Worm (Caenorhabditis elegans): ENCODE results near the gene F41B4.2.

- TF ChIP-seq fkh-3 (tag; optimal IDR thresholded peaks at IDR 0.05) = no peak
- no peak for TF ChIP-seq mcd-1 (GFP tag; IDR thresholded peaks at IDR 0.05)
- no peak for TF ChIP-seq hsf-1 (GFP tag; IDR thresholded peaks at IDR 0.05)
- no peak for TF ChIP-seq unc-130 (GFP tag; optimal IDR thresholded peaks at IDR 0.05)
- no peak for TF ChIP-seq nfya-2 (GFP tag; IDR thresholded peaks at IDR 0.05)
- no peak for TF ChIP-seq snpc-3.4 (tag; optimal IDR thresholded peaks at IDR 0.05)
- TF ChIP-seq nfya-1 (tag; optimal IDR thresholded peaks at IDR 0.05; ENCODE audit: borderline replicate concordance, insufficient read depth) = no peak
- no peak for TF ChIP-seq mel-28 (tag; optimal IDR thresholded peaks at IDR 0.05; ENCODE audit: borderline replicate concordance)
- TF ChIP-seq sptf-2 (GFP tag; optimal IDR thresholded peaks at IDR 0.05) = no peak
- no peak for TF ChIP-seq ztf-6 (GFP tag; IDR thresholded peaks at IDR 0.05)
- TF ChIP-seq madf-8 (GFP tag; conservative IDR thresholded peaks at IDR 0.05) = no peak
- TF ChIP-seq F37B4.10 (GFP tag; IDR thresholded peaks at IDR 0.05) = no peak
- TF ChIP-seq dpl-1 (GFP tag; optimal IDR thresholded peaks at IDR 0.05) = no peak
These were observed 18.3 kb upstream of the F41B4.2 start, which contains the start of gene rig-3 for ce11 chrX:6853318-6853717.
